Worm (Caenorhabditis elegans) whole organism, L2 larva: ENCODE data around the gene kbp-3.

Experiments used
- ZK546.5 ChIP-seq: sonication (generic microtip); optimal IDR thresholded peaks from 2 replicates; lab custom pipeline; 2017; ENCODE audit warnings: missing biosample characterization, missing genetic modification characterization
- nhr-23 ChIP-seq: fragments of 150-350 bp; optimal IDR thresholded peaks from 2 replicates; lab custom pipeline; 2014; ENCODE audit warnings: missing biosample characterization, missing genetic modification reagents, missing genetic modification characterization
- ztf-4 ChIP-seq: fragments of 150-350 bp; optimal IDR thresholded peaks from 2 replicates; lab custom pipeline; 2014; ENCODE audit warnings: missing biosample characterization, missing genetic modification characterization

- TF ChIP-seq nhr-23 (tag; lab: Kevin White, UChicago) = no peak
- no peak for TF ChIP-seq ZK546.5 (tag; lab: Kevin White, UChicago)
- TF ChIP-seq ztf-4 (tag; lab: Kevin White, UChicago) = no peak
Observed at ce11 chrII:14404266-14404665, 14.4 kb upstream of the kbp-3 start.
